Worm (Caenorhabditis elegans) whole organism, mixed stage, embryonic: ENCODE results near the gene Y46G5A.15.

ENCODE experiments used
- blmp-1 ChIP-seq: fragments of 150-350 bp; optimal IDR thresholded peaks from 2 replicates; lab custom pipeline; 2014; ENCODE audit warnings: missing biosample characterization, missing genetic modification characterization
- ceh-39 ChIP-seq: fragments of 150-350 bp; optimal IDR thresholded peaks from 2 replicates; lab custom pipeline; 2014; ENCODE audit warnings: missing biosample characterization, missing genetic modification characterization
- ceh-43 ChIP-seq: fragments of 200-800 bp; sonication (Bioruptor generic); optimal IDR thresholded peaks from 2 replicates; lab custom pipeline; 2018; ENCODE audit warnings: mild to moderate bottlenecking, missing genetic modification characterization, moderate library complexity, missing compliant biosample characterization
- ces-1 ChIP-seq: fragments of 150-350 bp; optimal IDR thresholded peaks from 2 replicates; lab custom pipeline; 2014; ENCODE audit warnings: missing biosample characterization, missing genetic modification reagents, missing genetic modification characterization
- cnd-1 ChIP-seq: fragments of 200-800 bp; sonication (Bioruptor generic); optimal IDR thresholded peaks from 2 replicates; lab custom pipeline; 2018; ENCODE audit warnings: mild to moderate bottlenecking, missing genetic modification characterization, missing compliant biosample characterization
- drap-1 ChIP-seq: fragments of 200-800 bp; sonication (Bioruptor generic); optimal IDR thresholded peaks from 3 replicates; lab custom pipeline; 2018; ENCODE audit warnings: mild to moderate bottlenecking, missing genetic modification characterization, missing compliant biosample characterization
- elt-3 ChIP-seq: fragments of 150-350 bp; optimal IDR thresholded peaks from 2 replicates; lab custom pipeline; 2014; ENCODE audit warnings: missing biosample characterization, missing genetic modification characterization
- ham-2 ChIP-seq: fragments of 200-800 bp; sonication (Bioruptor generic); optimal IDR thresholded peaks from 2 replicates; lab custom pipeline; 2018; ENCODE audit warnings: mild to moderate bottlenecking, missing genetic modification characterization, missing compliant biosample characterization
- lin-13 ChIP-seq: fragments of 150-350 bp; optimal IDR thresholded peaks from 2 replicates; lab custom pipeline; 2014; ENCODE audit warnings: missing biosample characterization, missing genetic modification characterization
- lin-32 ChIP-seq: fragments of 200-800 bp; sonication (Bioruptor generic); optimal IDR thresholded peaks from 2 replicates; lab custom pipeline; 2018; ENCODE audit warnings: mild to moderate bottlenecking, missing genetic modification characterization, missing compliant biosample characterization
- lsy-2 ChIP-seq: fragments of 150-350 bp; optimal IDR thresholded peaks from 2 replicates; lab custom pipeline; 2014; ENCODE audit warnings: missing biosample characterization, missing genetic modification characterization
- mab-5 ChIP-seq: fragments of 150-350 bp; optimal IDR thresholded peaks from 2 replicates; lab custom pipeline; 2014; ENCODE audit warnings: missing biosample characterization, missing genetic modification characterization
- mep-1 ChIP-seq: fragments of 150-350 bp; optimal IDR thresholded peaks from 2 replicates; lab custom pipeline; 2017; ENCODE audit warnings: missing biosample characterization, missing genetic modification reagents, missing genetic modification characterization, inconsistent platforms
- nhr-12 ChIP-seq: fragments of 150-350 bp; optimal IDR thresholded peaks from 2 replicates; lab custom pipeline; 2014; ENCODE audit warnings: missing biosample characterization, missing genetic modification characterization
- nhr-2 ChIP-seq: fragments of 150-350 bp; optimal IDR thresholded peaks from 2 replicates; lab custom pipeline; 2014; ENCODE audit warnings: missing biosample characterization, missing genetic modification characterization
- nhr-76 ChIP-seq: sonication (generic microtip); optimal IDR thresholded peaks from 2 replicates; lab custom pipeline; 2017; ENCODE audit warnings: missing biosample characterization, missing genetic modification characterization
- sem-2 ChIP-seq: fragments of 200-800 bp; sonication (Bioruptor generic); optimal IDR thresholded peaks from 2 replicates; lab custom pipeline; 2018; ENCODE audit warnings: mild to moderate bottlenecking, missing genetic modification characterization, missing compliant biosample characterization
- snpc-4 ChIP-seq: fragments of 150-350 bp; optimal IDR thresholded peaks from 2 replicates; lab custom pipeline; 2014; ENCODE audit warnings: missing biosample characterization, missing genetic modification characterization
- sptf-1 ChIP-seq: sonication (generic microtip); optimal IDR thresholded peaks from 2 replicates; lab custom pipeline; 2017; ENCODE audit warnings: mild to moderate bottlenecking, missing genetic modification characterization, moderate library complexity, missing compliant biosample characterization
- tbx-8 ChIP-seq: fragments of 200-800 bp; sonication (Bioruptor generic); optimal IDR thresholded peaks from 2 replicates; lab custom pipeline; 2018; ENCODE audit warnings: mild to moderate bottlenecking, missing genetic modification characterization, moderate library complexity, missing compliant biosample characterization
- unc-120 ChIP-seq: sonication (generic microtip); optimal IDR thresholded peaks from 2 replicates; lab custom pipeline; 2017; ENCODE audit warnings: missing genetic modification characterization, missing compliant biosample characterization; ENCODE audit not compliant: poor library complexity, severe bottlenecking
- unc-62 ChIP-seq: fragments of 150-350 bp; optimal IDR thresholded peaks from 2 replicates; lab custom pipeline; 2014; ENCODE audit warnings: missing biosample characterization, missing genetic modification reagents, missing genetic modification characterization
- zip-8 ChIP-seq: fragments of 150-350 bp; optimal IDR thresholded peaks from 2 replicates; lab custom pipeline; 2014; ENCODE audit warnings: missing biosample characterization, missing genetic modification characterization
- ztf-11 ChIP-seq: fragments of 150-350 bp; optimal IDR thresholded peaks from 2 replicates; lab custom pipeline; 2014; ENCODE audit warnings: missing biosample characterization, missing genetic modification characterization

Gene Y46G5A.15

DNA sequence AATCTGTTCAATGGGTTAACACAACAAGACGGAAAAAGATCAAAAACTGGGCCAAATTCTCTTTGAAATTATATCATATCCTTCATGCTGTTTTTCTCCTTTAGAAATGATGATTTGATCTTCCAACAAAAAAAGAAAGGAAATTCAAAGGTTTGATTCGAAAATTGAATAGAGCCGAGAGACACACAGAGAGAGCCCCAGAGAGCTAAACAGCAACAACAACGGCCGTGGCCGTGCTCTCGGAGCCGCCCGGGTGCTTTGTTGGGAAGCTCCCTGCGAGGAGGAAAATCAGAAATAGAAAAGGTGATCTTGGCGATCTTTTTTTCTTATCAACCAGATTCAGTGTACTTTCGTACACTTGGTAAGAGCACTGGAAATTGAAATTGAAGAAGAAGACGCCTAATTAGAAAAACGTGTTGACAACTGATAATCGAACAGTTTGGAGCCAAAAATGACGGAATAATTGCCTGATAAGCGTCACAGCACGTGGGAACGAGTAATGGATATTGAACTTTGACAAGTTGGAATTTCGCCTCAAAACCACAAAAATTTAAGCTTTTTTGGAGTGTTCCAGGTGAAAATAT is 12.1 kb upstream of the Y46G5A.15 start:
- no peak for TF ChIP-seq tbx-8
- peak; percentile 35 for TF ChIP-seq ces-1
- no peak for TF ChIP-seq lin-13 (tag; lab: Kevin White, UChicago)
- TF ChIP-seq ceh-43 (GFP tag; lab: Kevin White, UChicago), result no peak
- TF ChIP-seq sem-2 (GFP tag; lab: Kevin White, UChicago), result no peak
- TF ChIP-seq ham-2 (GFP tag; lab: Kevin White, UChicago), result no peak

DNA sequence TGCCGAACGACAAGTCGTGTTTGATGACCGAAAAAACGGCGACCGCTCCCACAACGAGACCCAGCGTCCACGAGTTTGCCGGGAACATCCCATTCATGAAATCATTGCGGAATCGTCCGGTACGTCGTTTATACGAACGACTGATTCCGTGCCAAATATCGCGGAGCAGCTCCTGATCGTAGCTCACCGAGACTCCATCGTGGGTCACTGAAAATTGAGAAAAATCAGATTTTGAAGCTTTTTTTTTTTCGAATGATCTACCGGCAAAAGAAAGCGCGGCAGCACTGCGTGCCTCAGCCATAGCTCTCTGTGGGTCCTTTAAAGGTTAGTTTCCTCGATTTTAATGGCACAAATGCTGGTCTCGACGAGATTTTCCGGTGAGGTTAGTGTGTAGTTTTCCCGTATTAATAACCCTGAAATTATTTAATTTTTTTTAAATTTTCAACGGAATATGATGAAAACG is 10.9 kb upstream of the Y46G5A.15 start, which contains the start of gene cpt-1:
Gene cpt-1, minus strand, starts transcription at position 413 of the 463 bp plus-strand sequence.
- TF ChIP-seq blmp-1 (tag; lab: Kevin White, UChicago), result no peak
- no peak for TF ChIP-seq mep-1 (tag; lab: Kevin White, UChicago)
- TF ChIP-seq drap-1 (GFP tag; lab: Kevin White, UChicago), result no peak
- TF ChIP-seq ztf-11 (tag; lab: Kevin White, UChicago), result no peak
- TF ChIP-seq lin-13 (tag; lab: Kevin White, UChicago), result no peak

DNA sequence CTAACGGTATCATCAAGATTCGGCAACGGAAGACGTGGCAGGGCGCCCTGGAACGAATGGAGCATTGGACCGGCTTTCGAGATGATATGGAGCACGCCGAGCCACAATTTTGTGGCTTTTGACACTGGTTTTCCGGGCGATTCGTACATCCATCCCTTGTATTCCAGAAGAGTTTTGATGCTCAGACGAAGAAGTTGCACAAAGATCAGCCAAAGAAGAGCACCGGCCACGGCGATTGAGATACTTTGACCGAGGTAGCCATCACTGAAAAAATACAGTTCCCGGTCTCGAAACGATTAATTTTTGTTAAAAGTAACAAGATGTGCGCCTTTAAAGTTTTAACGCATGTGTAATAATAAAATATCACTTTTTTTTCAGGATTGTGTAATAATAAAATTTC is 10.0 kb upstream of the Y46G5A.15 start:
- TF ChIP-seq unc-62, result no peak
- no peak for TF ChIP-seq sptf-1
- TF ChIP-seq zip-8, result no peak
- no peak for TF ChIP-seq ceh-39 (tag; lab: Kevin White, UChicago)
- TF ChIP-seq ztf-11 (tag; lab: Kevin White, UChicago), result no peak

DNA sequence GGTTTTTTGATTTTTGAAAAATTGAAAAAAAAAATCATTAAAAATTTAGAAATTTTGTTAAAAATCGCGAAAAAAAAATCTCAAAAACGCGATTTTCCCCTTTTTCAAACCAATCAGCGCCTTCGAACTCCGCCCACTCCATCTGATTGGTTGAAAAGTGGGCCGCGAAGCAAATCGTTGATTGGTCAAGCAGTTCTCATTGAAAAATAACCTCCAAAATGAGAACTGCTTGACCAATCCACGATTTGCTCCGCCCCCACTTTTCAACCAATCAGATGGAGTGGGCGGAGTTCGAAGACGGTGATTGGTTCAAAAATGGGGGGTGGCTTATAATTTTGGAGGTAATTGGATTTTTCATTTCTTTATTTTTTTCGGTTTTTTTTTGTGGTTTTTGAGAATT is 5.2 kb upstream of the Y46G5A.15 start:
- TF ChIP-seq elt-3 (tag; lab: Kevin White, UChicago) (no peak), unc-120 (tag; lab: Kevin White, UChicago) (no peak), nhr-2 (tag; lab: Kevin White, UChicago) (no peak), sem-2 (GFP tag; lab: Kevin White, UChicago) (no peak), nhr-76 (tag; lab: Kevin White, UChicago) (no peak), snpc-4 (no peak), cnd-1 (tag; lab: Kevin White, UChicago) (no peak), drap-1 (GFP tag; lab: Kevin White, UChicago) (no peak), ztf-11 (tag; lab: Kevin White, UChicago) (no peak), lin-32 (GFP tag; lab: Kevin White, UChicago) (no peak), mab-5 (tag; lab: Kevin White, UChicago) (no peak), ceh-39 (tag; lab: Kevin White, UChicago) (no peak), nhr-12 (tag; lab: Kevin White, UChicago) (no peak), blmp-1 (tag; lab: Kevin White, UChicago) (no peak), sptf-1 (no peak), unc-62 (no peak), lsy-2 (no peak)

DNA sequence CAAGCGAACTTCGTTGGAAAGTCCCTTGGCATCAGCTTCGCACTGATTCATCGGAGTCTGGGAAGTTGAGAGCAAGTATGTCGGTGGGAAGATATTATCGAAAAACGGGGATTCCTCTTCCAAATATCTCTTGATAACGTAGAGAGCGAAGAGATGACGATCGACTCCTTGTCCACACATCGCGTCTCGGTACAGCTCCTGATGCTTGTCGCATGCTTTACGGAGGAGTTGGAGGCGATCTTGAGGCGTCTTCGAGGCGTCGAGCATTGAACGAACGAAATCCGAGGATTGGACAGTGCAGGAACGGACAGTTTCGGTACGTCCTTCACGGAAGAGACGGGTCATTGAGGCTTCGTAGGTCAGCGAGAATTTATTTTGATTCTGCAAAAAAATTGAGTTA is 4.3 kb upstream of the Y46G5A.15 start:
- TF ChIP-seq lsy-2, result no peak

DNA sequence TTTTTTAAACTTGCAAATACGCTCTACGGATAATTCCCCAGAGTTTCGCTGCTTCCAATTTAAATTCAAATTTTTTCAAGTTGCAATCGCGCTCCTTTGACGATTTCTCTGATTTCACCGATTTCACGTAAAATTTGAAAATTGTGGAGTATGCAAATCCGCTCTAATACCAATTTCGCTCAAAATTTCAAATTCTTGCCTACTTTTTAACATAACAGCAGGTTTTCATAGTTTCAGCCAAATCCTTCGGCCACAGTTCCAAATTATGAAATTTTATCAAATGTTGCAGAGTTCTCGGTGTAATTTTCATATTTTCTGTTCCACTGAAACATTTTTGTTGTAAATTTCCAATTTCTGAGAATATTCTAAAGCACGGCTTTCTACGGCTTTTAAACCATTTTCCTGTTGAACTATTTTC is 2.6 kb upstream of the Y46G5A.15 start, which contains the start of gene alkb-7:
Gene alkb-7, minus strand, starts transcription at position 323 of the 418 bp plus-strand sequence.
- no peak for TF ChIP-seq ham-2 (GFP tag; lab: Kevin White, UChicago)
- TF ChIP-seq ceh-43 (GFP tag; lab: Kevin White, UChicago), result peak; percentile 29

DNA sequence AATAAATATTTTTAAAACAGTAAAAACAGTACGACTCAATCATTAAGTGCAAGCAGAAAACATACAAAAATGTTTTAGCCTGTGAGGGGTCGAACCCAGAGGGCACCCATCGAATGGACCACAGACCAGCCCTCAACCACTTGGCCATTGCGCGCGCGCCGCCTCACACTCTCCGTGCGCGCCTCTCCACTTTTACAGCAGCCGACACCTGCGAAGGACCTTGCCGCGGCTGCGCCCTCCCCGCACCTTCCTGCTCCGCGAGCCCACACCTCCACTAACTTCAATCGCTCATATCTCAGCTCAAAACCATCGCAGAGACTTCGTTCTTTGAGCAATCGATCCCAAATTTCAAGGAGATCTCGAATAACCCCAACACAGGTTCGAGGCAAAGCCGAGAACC is 6.8 kb downstream of the Y46G5A.15 start:
- TF ChIP-seq lin-13 (tag; lab: Kevin White, UChicago), result peak; percentile 70
- peak; percentile 27 for TF ChIP-seq mep-1 (tag; lab: Kevin White, UChicago)
- TF ChIP-seq sptf-1, result peak; percentile 47

DNA sequence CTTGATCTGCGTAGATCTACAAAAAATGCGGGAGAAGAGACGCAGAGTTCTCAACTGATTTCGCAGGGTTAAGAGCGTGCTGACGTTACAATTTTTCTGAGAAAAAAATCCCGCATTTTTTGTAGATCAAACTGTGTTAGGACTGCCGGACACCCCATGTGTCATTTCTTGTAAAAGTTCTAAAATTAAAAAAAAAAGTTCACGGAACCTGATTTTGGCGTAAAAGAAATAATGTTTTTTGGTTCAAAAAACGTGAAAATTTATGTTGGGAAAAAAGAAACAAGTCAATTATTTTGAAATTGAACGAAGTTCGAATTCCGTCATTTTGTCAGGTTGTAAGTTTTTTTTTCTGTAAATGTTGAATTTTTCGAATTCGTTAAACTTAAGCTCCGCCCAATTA is 8.8 kb downstream of the Y46G5A.15 start, which contains the start of gene Y46G5A.34:
Gene Y46G5A.34, plus strand, starts transcription at position 301 of the 400 bp plus-strand sequence.
- TF ChIP-seq ceh-39 (tag; lab: Kevin White, UChicago) (no peak), nhr-76 (tag; lab: Kevin White, UChicago) (no peak), cnd-1 (tag; lab: Kevin White, UChicago) (no peak)
